Fruit fly (Drosophila melanogaster): ENCODE data around the gene Nuf2.

The Nuf2 gene

DNA sequence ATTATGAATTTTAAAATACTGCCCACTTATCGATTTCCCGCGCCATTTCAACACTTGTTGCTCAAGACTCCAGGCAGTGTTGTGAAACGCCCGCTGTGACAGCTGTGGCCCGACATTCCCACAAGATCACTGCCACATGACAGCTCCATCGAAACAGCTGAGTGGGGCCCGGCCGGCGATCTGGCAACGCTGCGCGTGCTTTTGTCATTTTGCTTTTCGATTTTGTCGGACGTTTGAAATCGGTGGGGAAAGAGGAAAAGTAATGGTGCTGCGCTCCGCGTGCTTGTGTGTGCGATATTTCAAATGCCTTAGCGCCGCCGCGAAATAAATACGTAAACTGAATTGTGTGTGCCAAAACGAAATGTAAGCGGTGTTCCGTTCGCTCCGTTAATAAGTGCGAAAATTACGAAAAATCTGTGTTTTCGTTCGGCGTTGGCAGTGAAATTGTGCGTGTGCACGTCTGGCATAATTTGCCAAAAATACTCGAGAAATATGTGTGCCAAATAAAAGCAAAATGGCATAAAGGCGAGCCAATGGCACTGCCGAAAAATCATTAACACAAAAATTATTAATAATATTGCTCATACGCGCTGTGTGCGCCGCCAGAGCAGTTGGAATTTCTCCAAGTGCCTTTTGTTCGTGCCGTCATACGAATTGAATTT is 23.4 kb downstream of the Nuf2 start (continued):
- TF ChIP-seq CG13624 (GFP tag; optimal IDR thresholded peaks at IDR 0.05) (peak; percentile 48), YL-1 (GFP tag; optimal IDR thresholded peaks at IDR 0.05) (peak; percentile 61), D19B (GFP tag; optimal IDR thresholded peaks at IDR 0.05) (no peak), CHES-1-like (GFP tag; optimal IDR thresholded peaks at IDR 0.05) (peak; percentile 73), CrebB (tag; optimal IDR thresholded peaks at IDR 0.05) (peak; percentile 70), CG11695 (GFP tag; IDR thresholded peaks at IDR 0.05) (peak; percentile 53; the same call in 1 of the 3 replicates), fd64A (GFP tag; optimal IDR thresholded peaks at IDR 0.05) (no peak), CG3065 (GFP tag; optimal IDR thresholded peaks at IDR 0.05) (no peak), CG4730 (GFP tag; IDR thresholded peaks at IDR 0.05) (no peak), Hand (GFP tag; optimal IDR thresholded peaks at IDR 0.05) (peak; percentile 55), ATbp (GFP tag; optimal IDR thresholded peaks at IDR 0.05) (no peak), Ptx1 (GFP tag; IDR thresholded peaks at IDR 0.05) (peak; percentile 68), pros (GFP tag; optimal IDR thresholded peaks at IDR 0.05) (no peak), dysf (GFP tag; IDR thresholded peaks at IDR 0.05) (peak; percentile 58), CG9727 (GFP tag; optimal IDR thresholded peaks at IDR 0.05) (peak; percentile 41), Dad (GFP tag; optimal IDR thresholded peaks at IDR 0.05) (no peak), CG11398 (GFP tag; optimal IDR thresholded peaks at IDR 0.05) (peak; percentile 23), stc (GFP tag; IDR thresholded peaks at IDR 0.05) (peak; percentile 29), CG6689 (GFP tag; IDR thresholded peaks at IDR 0.05) (0 out of 2 replicates have a peak, but pooled peaks have one; percentile 42), chinmo (GFP tag; IDR thresholded peaks at IDR 0.05; ENCODE audit: partially characterized antibody) (peak; percentile 92; the same call in 2 of the 4 replicates), CG7839 (tag; optimal IDR thresholded peaks at IDR 0.05) (peak; percentile 61), sr (GFP tag; IDR thresholded peaks at IDR 0.05) (peak; percentile 6; the same call in 1 of the 3 replicates), kni (GFP tag; optimal IDR thresholded peaks at IDR 0.05) (no peak), ems (GFP tag; optimal IDR thresholded peaks at IDR 0.05) (peak; percentile 47), CG2120 (GFP tag; optimal IDR thresholded peaks at IDR 0.05) (peak; percentile 66), hb (GFP tag; IDR thresholded peaks at IDR 0.05; ENCODE audit: partially characterized antibody) (peak; percentile 11; the same call in 1 of the 3 replicates), CG15601 (tag; optimal IDR thresholded peaks at IDR 0.05) (peak; percentile 8), CG17328 (GFP tag; IDR thresholded peaks at IDR 0.05) (peak; percentile 64), gcm (GFP tag; optimal IDR thresholded peaks at IDR 0.05) (peak; percentile 12), Hr39 (optimal IDR thresholded peaks at IDR 0.05) (no peak), dm (GFP tag; optimal IDR thresholded peaks at IDR 0.05) (peak; percentile 82), CG31365 (tag; optimal IDR thresholded peaks at IDR 0.05) (no peak), CG17802 (tag; optimal IDR thresholded peaks at IDR 0.05) (no peak), CG8388 (GFP tag; optimal IDR thresholded peaks at IDR 0.05) (no peak), pfk (GFP tag; optimal IDR thresholded peaks at IDR 0.05) (peak; percentile 56), ranshi (GFP tag; IDR thresholded peaks at IDR 0.05) (peak; percentile 49), ac (GFP tag; optimal IDR thresholded peaks at IDR 0.05) (no peak), CoRest (tag; optimal IDR thresholded peaks at IDR 0.05) (peak; percentile 3), CG10979 (tag; optimal IDR thresholded peaks at IDR 0.05) (peak; percentile 16), br (optimal IDR thresholded peaks at IDR 0.05) (no peak), esg (GFP tag; conservative IDR thresholded peaks at IDR 0.05) (peak; percentile 30; the same call in 1 of the 2 replicates), CG11456 (GFP tag; IDR thresholded peaks at IDR 0.05) (peak; percentile 75), CG17568 (GFP tag; optimal IDR thresholded peaks at IDR 0.05) (no peak), pb (GFP tag; optimal IDR thresholded peaks at IDR 0.05) (peak; percentile 34), dmrt99B (tag; optimal IDR thresholded peaks at IDR 0.05) (peak; percentile 41), Ravus (GFP tag; IDR thresholded peaks at IDR 0.05) (no peak; the same call in 1 of the 2 replicates), CG13424 (tag; optimal IDR thresholded peaks at IDR 0.05) (peak; percentile 30), HmgD (GFP tag; optimal IDR thresholded peaks at IDR 0.05) (peak; percentile 78), CG3163 (GFP tag; optimal IDR thresholded peaks at IDR 0.05) (no peak), Fer2 (tag; optimal IDR thresholded peaks at IDR 0.05) (no peak)

All from whole organism, embryonic.